Fruit fly (Drosophila melanogaster) whole organism, wandering third instar larva: Measurements from ENCODE around the gene CG16721.

Experiments
- Abd-B ChIP-seq: fragments of >200 bp; optimal IDR thresholded peaks from 2 replicates; lab custom pipeline; 2017; ENCODE audit warnings: missing biosample characterization, missing genetic modification characterization
- CG32264 ChIP-seq: fragments of 200-800 bp; sonication (Bioruptor generic); optimal IDR thresholded peaks from 2 replicates; lab custom pipeline; 2016; ENCODE audit warnings: missing biosample characterization, missing genetic modification characterization
- CG9705 ChIP-seq: fragments of 200-800 bp; sonication (Bioruptor generic); optimal IDR thresholded peaks from 2 replicates; lab custom pipeline; 2018; ENCODE audit warnings: missing biosample characterization, mild to moderate bottlenecking, missing genetic modification characterization
- CrebA ChIP-seq: fragments of 200-800 bp; sonication (Bioruptor generic); optimal IDR thresholded peaks from 2 replicates; lab custom pipeline; 2016; ENCODE audit warnings: missing biosample characterization, mild to moderate bottlenecking, missing genetic modification characterization, borderline replicate concordance
- Dif ChIP-seq: fragments of 200-275, 200-300 bp; sonication (Bioruptor generic); optimal IDR thresholded peaks from 2 replicates; lab custom pipeline; 2018; ENCODE audit warnings: missing biosample characterization, missing genetic modification characterization; ENCODE audit not compliant: partially characterized antibody
- GATAd ChIP-seq: sonication (Bioruptor generic); optimal IDR thresholded peaks from 2 replicates; lab custom pipeline; 2016; ENCODE audit warnings: missing biosample characterization, missing genetic modification characterization
- HLH106 ChIP-seq: fragments of 200-800 bp; optimal IDR thresholded peaks from 3 replicates; lab custom pipeline; 2019; ENCODE audit warnings: missing biosample characterization, mild to moderate bottlenecking, missing genetic modification characterization, moderate library complexity
- Hnf4 ChIP-seq: fragments of 200-800 bp; sonication (Bioruptor generic); optimal IDR thresholded peaks from 2 replicates; lab custom pipeline; 2016; ENCODE audit warnings: missing biosample characterization, mild to moderate bottlenecking, missing genetic modification characterization
- Hr78 ChIP-seq: fragments of >200 bp; optimal IDR thresholded peaks from 2 replicates; lab custom pipeline; 2017; ENCODE audit warnings: missing biosample characterization, missing genetic modification characterization
- Hr83 ChIP-seq: fragments of 200-300 bp; sonication (Bioruptor generic); optimal IDR thresholded peaks from 2 replicates; lab custom pipeline; 2016; ENCODE audit warnings: missing biosample characterization, mild to moderate bottlenecking, missing genetic modification characterization, moderate library complexity; ENCODE audit not compliant: poor library complexity, severe bottlenecking
- Jra ChIP-seq: sonication (Bioruptor generic); optimal IDR thresholded peaks from 2 replicates; lab custom pipeline; 2016; ENCODE audit warnings: missing biosample characterization, missing genetic modification characterization
- Mio ChIP-seq: sonication (Bioruptor generic); optimal IDR thresholded peaks from 2 replicates; lab custom pipeline; 2016; ENCODE audit warnings: missing biosample characterization, missing genetic modification characterization
- N ChIP-seq: fragments of >200 bp; optimal IDR thresholded peaks from 2 replicates; lab custom pipeline; 2018; ENCODE audit warnings: missing biosample characterization, missing external identifiers, missing genetic modification characterization
- OdsH ChIP-seq: fragments of 200-800 bp; sonication (Bioruptor generic); optimal IDR thresholded peaks from 2 replicates; lab custom pipeline; 2016; ENCODE audit warnings: missing biosample characterization, mild to moderate bottlenecking, missing genetic modification characterization
- Rel ChIP-seq, 2 experiments: fragments of 200-800 bp; sonication (Bioruptor generic) in 1 of 2; optimal IDR thresholded peaks; 2 replicates in 1 of 2; 3 replicates in 1 of 2; lab custom pipeline; 2016 to 2019; ENCODE audit warnings: mild to moderate bottlenecking in 2 of 2, missing biosample characterization in 2 of 2, missing genetic modification characterization in 2 of 2, moderate library complexity in 1 of 2
- Sp1 ChIP-seq: fragments of 200-800 bp; sonication (Bioruptor generic); optimal IDR thresholded peaks from 3 replicates; lab custom pipeline; 2019; ENCODE audit warnings: missing biosample characterization, mild to moderate bottlenecking, missing genetic modification characterization, moderate library complexity
- Vsx2 ChIP-seq: fragments of 200-300, 225-300 bp; sonication (Bioruptor generic); optimal IDR thresholded peaks from 2 replicates; lab custom pipeline; 2018; ENCODE audit warnings: missing biosample characterization, missing genetic modification characterization; ENCODE audit not compliant: partially characterized antibody
- br ChIP-seq: fragments of 200-800 bp; sonication (Bioruptor generic); optimal IDR thresholded peaks from 2 replicates; lab custom pipeline; 2016; ENCODE audit warnings: missing biosample characterization, missing genetic modification characterization
- brk ChIP-seq: fragments of 200-800 bp; sonication (Bioruptor generic); optimal IDR thresholded peaks from 2 replicates; lab custom pipeline; 2016; ENCODE audit warnings: missing biosample characterization, mild to moderate bottlenecking, missing genetic modification characterization
- dl ChIP-seq, 2 experiments: fragments of 175-275, 200-275 bp in 1 of 2; fragments of 200-275 bp in 1 of 2; sonication (Bioruptor generic); optimal IDR thresholded peaks; lab custom pipeline; 2018; ENCODE audit warnings: mild to moderate bottlenecking in 2 of 2, missing biosample characterization in 2 of 2, missing genetic modification characterization in 2 of 2, moderate library complexity in 2 of 2; ENCODE audit not compliant: partially characterized antibody in 2 of 2, insufficient read depth in 1 of 2
- dmrt93B ChIP-seq: fragments of 200-800 bp; sonication (Bioruptor generic); optimal IDR thresholded peaks from 2 replicates; lab custom pipeline; 2018; ENCODE audit warnings: missing biosample characterization, mild to moderate bottlenecking, missing genetic modification characterization
- dsf ChIP-seq: sonication (Bioruptor generic); optimal IDR thresholded peaks from 2 replicates; lab custom pipeline; 2016; ENCODE audit warnings: missing biosample characterization, missing genetic modification characterization, borderline replicate concordance
- ey ChIP-seq: fragments of 200-800 bp; sonication (Bioruptor generic); optimal IDR thresholded peaks from 2 replicates; lab custom pipeline; 2016; ENCODE audit warnings: missing biosample characterization, missing genetic modification characterization
- foxo ChIP-seq, 2 experiments: fragments of 200-800 bp; sonication (Bioruptor generic); optimal IDR thresholded peaks; 2 replicates in 1 of 2; 3 replicates in 1 of 2; lab custom pipeline; 2016 to 2017; ENCODE audit warnings: missing biosample characterization in 2 of 2, missing genetic modification characterization in 2 of 2
- fru ChIP-seq: fragments of 200-800 bp; sonication (Bioruptor generic); optimal IDR thresholded peaks from 3 replicates; lab custom pipeline; 2016; ENCODE audit warnings: missing biosample characterization, mild to moderate bottlenecking, missing genetic modification characterization
- h ChIP-seq: fragments of 200-800 bp; sonication (Bioruptor generic); optimal IDR thresholded peaks from 3 replicates; lab custom pipeline; 2016; ENCODE audit warnings: missing biosample characterization, mild to moderate bottlenecking, missing genetic modification characterization
- jim ChIP-seq: fragments of 175-275, 200-325 bp; sonication (Bioruptor generic); optimal IDR thresholded peaks from 2 replicates; lab custom pipeline; 2016; ENCODE audit warnings: missing biosample characterization, mild to moderate bottlenecking, missing genetic modification characterization
- lola ChIP-seq: fragments of >200 bp; optimal IDR thresholded peaks from 2 replicates; lab custom pipeline; 2017; ENCODE audit warnings: missing biosample characterization, missing genetic modification characterization
- pan ChIP-seq: fragments of >200 bp; optimal IDR thresholded peaks from 2 replicates; lab custom pipeline; 2017
- psq ChIP-seq: fragments of 200-800 bp; sonication (Bioruptor generic); optimal IDR thresholded peaks from 3 replicates; lab custom pipeline; 2017; ENCODE audit warnings: missing biosample characterization, mild to moderate bottlenecking, missing genetic modification characterization, moderate library complexity
- rgr ChIP-seq: fragments of 200-800 bp; sonication (Bioruptor generic); optimal IDR thresholded peaks from 3 replicates; lab custom pipeline; 2016; ENCODE audit warnings: missing biosample characterization, mild to moderate bottlenecking, missing genetic modification characterization
- sage ChIP-seq: fragments of 200-800 bp; sonication (Bioruptor generic); optimal IDR thresholded peaks from 2 replicates; lab custom pipeline; 2016; ENCODE audit warnings: missing biosample characterization, mild to moderate bottlenecking, missing genetic modification characterization
- sv ChIP-seq: fragments of 200-800 bp; sonication (Bioruptor generic); optimal IDR thresholded peaks from 3 replicates; lab custom pipeline; 2016; ENCODE audit warnings: missing biosample characterization, missing genetic modification characterization
- tai ChIP-seq: sonication (Bioruptor generic); optimal IDR thresholded peaks from 2 replicates; lab custom pipeline; 2016; ENCODE audit warnings: missing biosample characterization, missing genetic modification characterization
- usp ChIP-seq: fragments of >200 bp; optimal IDR thresholded peaks from 2 replicates; lab custom pipeline; 2017; ENCODE audit warnings: missing biosample characterization, missing genetic modification characterization
- woc ChIP-seq: sonication (Bioruptor generic); optimal IDR thresholded peaks from 2 replicates; lab custom pipeline; 2016; ENCODE audit warnings: missing biosample characterization, mild to moderate bottlenecking, missing genetic modification characterization

The CG16721 gene

dm6 chrX:5932345-5932995 lies 52.8 kb downstream of the CG16721 start:
- TF ChIP-seq fru (GFP tag; lab: Kevin White, UChicago): peak; percentile 56
- no peak for TF ChIP-seq pan (lab: Kevin White, UChicago)
- TF ChIP-seq h (GFP tag; lab: Kevin White, UChicago): peak; percentile 56
- TF ChIP-seq foxo (GFP tag; optimal IDR thresholded peaks at IDR 0.05; lab: Kevin White, UChicago): peak in 1 of 2 experiments; percentile 65
- TF ChIP-seq br (GFP tag; lab: Kevin White, UChicago): peak; percentile 51
- peak; percentile 43 for TF ChIP-seq dmrt93B
- TF ChIP-seq Rel (GFP tag; optimal IDR thresholded peaks at IDR 0.05; lab: Kevin White, UChicago): no peak
- TF ChIP-seq Rel (tag; optimal IDR thresholded peaks at IDR 0.05; lab: Kevin White, UChicago): no peak
- peak; percentile 67 for TF ChIP-seq ey (GFP tag; lab: Kevin White, UChicago)
- TF ChIP-seq GATAd (GFP tag; lab: Kevin White, UChicago): no peak
- TF ChIP-seq tai: no peak
- no peak for TF ChIP-seq Jra (GFP tag; lab: Kevin White, UChicago)
- TF ChIP-seq usp: no peak
- no peak for TF ChIP-seq Mio (GFP tag; lab: Kevin White, UChicago)
- TF ChIP-seq Hnf4 (GFP tag; lab: Kevin White, UChicago): peak; percentile 37
- TF ChIP-seq CrebA (GFP tag; lab: Kevin White, UChicago): no peak
- peak; percentile 47 for TF ChIP-seq rgr (GFP tag; lab: Kevin White, UChicago)
- no peak for TF ChIP-seq Hr83
- peak; percentile 31 for TF ChIP-seq Sp1 (GFP tag; lab: Kevin White, UChicago)
- no peak for TF ChIP-seq dl (GFP tag; optimal IDR thresholded peaks at IDR 0.05; lab: Kevin White, UChicago; ENCODE audit: insufficient read depth in 1 of 2, partially characterized antibody in 2 of 2)
- no peak for TF ChIP-seq dsf (GFP tag; lab: Kevin White, UChicago)
- TF ChIP-seq HLH106: peak; percentile 58
- no peak for TF ChIP-seq Hr78 (GFP tag; lab: Kevin White, UChicago)
- no peak for TF ChIP-seq sage (GFP tag; lab: Kevin White, UChicago)
- TF ChIP-seq Dif: no peak
- TF ChIP-seq CG32264 (GFP tag; lab: Kevin White, UChicago): no peak
- no peak for TF ChIP-seq sv
- TF ChIP-seq N (GFP tag; lab: Kevin White, UChicago): no peak
- TF ChIP-seq Vsx2 (GFP tag; lab: Kevin White, UChicago): no peak
- TF ChIP-seq psq (GFP tag; lab: Kevin White, UChicago): peak; percentile 54
- no peak for TF ChIP-seq jim (GFP tag; lab: Kevin White, UChicago)
- no peak for TF ChIP-seq Abd-B (GFP tag; lab: Kevin White, UChicago)
- no peak for TF ChIP-seq brk (GFP tag; lab: Kevin White, UChicago)
- no peak for TF ChIP-seq lola (GFP tag; lab: Kevin White, UChicago)
- TF ChIP-seq CG9705: peak; percentile 42
- peak; percentile 58 for TF ChIP-seq woc (GFP tag; lab: Kevin White, UChicago)
- peak; percentile 45 for TF ChIP-seq OdsH
- TF ChIP-seq, all 38 proteins: peak for 14
